Worm (Caenorhabditis elegans): Measurements from ENCODE around the gene adbp-1.

- TF ChIP-seq pag-3 (tag; optimal IDR thresholded peaks at IDR 0.05; ENCODE audit: borderline replicate concordance) (no peak), ceh-30 (tag; optimal IDR thresholded peaks at IDR 0.05) (no peak)
Measured at ce11 chrII:11418476-11418875, 25.5 kb upstream of the adbp-1 start.

Data from whole organism, late embryonic.